Worm (Caenorhabditis elegans) whole organism, L2 larva: ENCODE data around the gene C08A9.10.

Experiments
- C34F6.9 ChIP-seq: fragments of 150-350 bp; optimal IDR thresholded peaks from 2 replicates; lab custom pipeline; 2014; ENCODE audit warnings: missing biosample characterization, missing genetic modification characterization
- F13H6.1 ChIP-seq: sonication (generic microtip); optimal IDR thresholded peaks from 2 replicates; lab custom pipeline; 2016; ENCODE audit warnings: missing genetic modification characterization, missing compliant biosample characterization
- ceh-82 ChIP-seq: fragments of 150-350 bp; optimal IDR thresholded peaks from 2 replicates; lab custom pipeline; 2014; ENCODE audit warnings: missing biosample characterization, missing genetic modification characterization
- fos-1 ChIP-seq: fragments of 150-350 bp; optimal IDR thresholded peaks from 2 replicates; lab custom pipeline; 2014; ENCODE audit warnings: missing biosample characterization, missing genetic modification characterization
- lin-11 ChIP-seq: fragments of 150-350 bp; sonication (generic microtip); optimal IDR thresholded peaks from 2 replicates; lab custom pipeline; 2014; ENCODE audit warnings: missing biosample characterization, missing genetic modification characterization, inconsistent platforms, mixed read lengths
- lsy-2 ChIP-seq, 2 experiments: fragments of 150-350 bp in 1 of 2; sonication (generic microtip) in 1 of 2; optimal IDR thresholded peaks; 2 replicates each; lab custom pipeline; 2014 to 2017; ENCODE audit warnings: missing biosample characterization in 2 of 2, missing genetic modification characterization in 2 of 2
- mab-5 ChIP-seq: fragments of 150-350 bp; optimal IDR thresholded peaks from 2 replicates; lab custom pipeline; 2014; ENCODE audit warnings: missing biosample characterization, missing genetic modification characterization
- mbf-1 ChIP-seq: sonication (generic microtip); optimal IDR thresholded peaks from 2 replicates; lab custom pipeline; 2017; ENCODE audit warnings: missing biosample characterization, missing genetic modification characterization
- nhr-10 ChIP-seq: sonication (generic microtip); optimal IDR thresholded peaks from 2 replicates; lab custom pipeline; 2017; ENCODE audit warnings: missing biosample characterization, missing genetic modification characterization
- nhr-237 ChIP-seq: fragments of 150-350 bp; optimal IDR thresholded peaks from 2 replicates; lab custom pipeline; 2014; ENCODE audit warnings: missing biosample characterization, missing genetic modification characterization

DNA sequence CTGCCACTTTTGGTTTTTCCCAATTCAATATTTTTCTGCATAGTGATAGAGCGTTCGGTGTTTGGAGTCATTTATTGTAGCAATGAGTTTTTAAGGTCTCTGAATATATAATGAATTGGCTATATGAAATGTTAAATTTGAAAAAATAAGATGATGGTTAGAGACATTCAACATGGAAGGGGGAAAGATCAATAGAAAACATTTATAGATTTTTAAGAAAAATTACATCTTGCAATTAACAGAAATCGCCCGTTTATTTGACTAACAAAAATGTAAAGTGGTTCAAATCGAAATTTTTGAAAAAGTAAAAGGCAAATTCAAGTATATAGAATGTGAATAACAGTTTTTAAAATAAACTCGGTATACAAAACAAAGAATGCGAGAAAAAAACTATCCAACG is 29.6 kb downstream of the C08A9.10 start, which contains the start of gene lido-5:
- TF ChIP-seq lin-11 (tag; lab: Kevin White, UChicago) (no peak), C34F6.9 (tag; lab: Kevin White, UChicago) (no peak), ceh-82 (tag; lab: Kevin White, UChicago) (no peak), nhr-10 (no peak), mab-5 (tag; lab: Kevin White, UChicago) (no peak), nhr-237 (tag; lab: Kevin White, UChicago) (no peak), F13H6.1 (tag; lab: Kevin White, UChicago) (no peak), lsy-2 (tag; optimal IDR thresholded peaks at IDR 0.05; lab: Kevin White, UChicago) (no peak), mbf-1 (no peak), fos-1 (no peak)
